Worm (Caenorhabditis elegans): ENCODE measurements around the gene B0393.7.
"Not testable (repeated sequence)": the region's sequence is repeated elsewhere in the genome, so short reads cannot be mapped to it uniquely, and the experiment has no call there.

DNA sequence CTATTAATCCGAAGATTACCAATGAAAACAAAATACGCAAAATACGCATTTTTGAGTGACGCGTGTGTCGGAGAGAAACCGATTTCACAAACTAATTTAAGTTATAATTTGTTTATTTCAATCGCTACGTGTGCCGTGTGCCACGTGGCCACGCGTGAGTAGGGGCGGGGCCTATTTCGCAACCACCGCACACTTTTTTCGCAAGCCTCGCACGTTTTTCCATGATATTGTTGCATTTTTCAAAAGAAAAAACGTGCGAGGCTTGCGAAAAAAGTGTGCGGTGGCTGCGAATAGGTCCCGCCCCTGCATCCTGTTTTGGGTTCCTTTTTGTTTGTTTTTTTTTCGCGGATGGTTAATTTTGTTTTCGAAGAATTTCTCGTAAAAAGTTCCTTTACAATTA is 7.2 kb upstream of the B0393.7 start, which contains the start of gene enu-3.2:
- not testable (repeated sequence) for TF ChIP-seq M03D4.4, nhr-28, nhr-237, blmp-1, lsy-2 (tag; optimal IDR thresholded peaks at IDR 0.05)
